Fruit fly (Drosophila melanogaster) whole organism, embryonic: Measurements from ENCODE around the gene hiro.

ENCODE experiments used
- Atf6 ChIP-seq: fragments of 200-800 bp; sonication (Bioruptor generic); IDR thresholded peaks from 2 replicates; pipeline ENCODE4 v1.3.6; 2022; ENCODE audit warnings: missing biosample characterization, missing genetic modification characterization
- CG1024 ChIP-seq: fragments of 200-800 bp; sonication (Bioruptor generic); IDR thresholded peaks from 2 replicates; pipeline ENCODE4 v1.3.6; 2022; ENCODE audit warnings: missing biosample characterization, missing genetic modification characterization
- CG10366 ChIP-seq: fragments of 200-800 bp; sonication (Bioruptor generic); IDR thresholded peaks from 2 replicates; pipeline ENCODE4 v1.3.6; 2022; ENCODE audit warnings: missing biosample characterization, missing genetic modification characterization
- CG10565 ChIP-seq: fragments of 200-800 bp; sonication (Bioruptor generic); optimal IDR thresholded peaks from 3 replicates; lab custom pipeline; 2016; ENCODE audit warnings: missing biosample characterization, mild to moderate bottlenecking, missing genetic modification characterization
- CG13624 ChIP-seq: fragments of 200-800 bp; sonication (Bioruptor generic); optimal IDR thresholded peaks from 2 replicates; lab custom pipeline; 2016; ENCODE audit warnings: missing biosample characterization, missing genetic modification characterization
- CG14441 ChIP-seq: fragments of 200-800 bp; sonication (Bioruptor generic); IDR thresholded peaks from 2 replicates; pipeline ENCODE4 v1.3.6; 2022; ENCODE audit warnings: missing biosample characterization, missing genetic modification characterization
- CG15011 ChIP-seq: fragments of 200-800 bp; sonication (Bioruptor generic); optimal IDR thresholded peaks from 3 replicates; lab custom pipeline; 2018; ENCODE audit warnings: missing biosample characterization, mild to moderate bottlenecking, missing genetic modification characterization
- CG16813 ChIP-seq: fragments of 200-800 bp; sonication (Bioruptor generic); IDR thresholded peaks from 3 replicates; pipeline ENCODE4 v1.3.6; 2022; ENCODE audit warnings: missing biosample characterization, missing genetic modification characterization; ENCODE audit not compliant: partially characterized antibody
- CG17912 ChIP-seq: fragments of 200-800 bp; sonication (Bioruptor generic); optimal IDR thresholded peaks from 2 replicates; lab custom pipeline; 2018; ENCODE audit warnings: missing biosample characterization, mild to moderate bottlenecking, missing genetic modification characterization
- CG30403 ChIP-seq: fragments of 200-800 bp; sonication (Bioruptor generic); optimal IDR thresholded peaks from 3 replicates; lab custom pipeline; 2016; ENCODE audit warnings: missing biosample characterization, missing genetic modification characterization
- CG3065 ChIP-seq: fragments of 200-800 bp; sonication (Bioruptor generic); optimal IDR thresholded peaks from 2 replicates; lab custom pipeline; 2016; ENCODE audit warnings: missing biosample characterization, missing genetic modification characterization
- CG42726 ChIP-seq: fragments of 200-800 bp; sonication (Bioruptor generic); IDR thresholded peaks from 2 replicates; pipeline ENCODE4 v1.3.6; 2022; ENCODE audit warnings: missing biosample characterization, missing genetic modification characterization; ENCODE audit not compliant: partially characterized antibody
- CG6854 ChIP-seq: fragments of 200-800 bp; sonication (Bioruptor generic); optimal IDR thresholded peaks from 3 replicates; lab custom pipeline; 2017; ENCODE audit warnings: missing biosample characterization, mild to moderate bottlenecking, missing genetic modification characterization
- CG8359 ChIP-seq: fragments of 200-800 bp; sonication (Bioruptor generic); optimal IDR thresholded peaks from 2 replicates; lab custom pipeline; 2017; ENCODE audit warnings: missing biosample characterization, mild to moderate bottlenecking, missing genetic modification characterization, borderline replicate concordance
- Dll ChIP-seq: fragments of 200-800 bp; sonication (Bioruptor generic); IDR thresholded peaks from 4 replicates; pipeline ENCODE4 v1.3.6; 2022; ENCODE audit warnings: missing biosample characterization, missing genetic modification characterization; ENCODE audit not compliant: partially characterized antibody
- Dref ChIP-seq: fragments of 200-800 bp; sonication (Bioruptor generic); IDR thresholded peaks from 2 replicates; pipeline ENCODE4 v1.3.6; 2022; ENCODE audit warnings: missing biosample characterization, missing genetic modification characterization
- Elba2 ChIP-seq: fragments of 200-800 bp; sonication (Bioruptor generic); optimal IDR thresholded peaks from 3 replicates; lab custom pipeline; 2016; ENCODE audit warnings: missing biosample characterization, missing genetic modification characterization
- Gug ChIP-seq: fragments of 200-800 bp; sonication (Bioruptor generic); IDR thresholded peaks from 4 replicates; pipeline ENCODE4 v1.3.6; 2022; ENCODE audit warnings: missing biosample characterization, missing genetic modification characterization
- HHEX ChIP-seq: fragments of 200-800 bp; sonication (Bioruptor generic); optimal IDR thresholded peaks from 3 replicates; lab custom pipeline; 2017; ENCODE audit warnings: missing biosample characterization, mild to moderate bottlenecking, missing genetic modification characterization, missing genetic modification reagents
- HLHmδ ChIP-seq: fragments of 200-800 bp; sonication (Bioruptor generic); optimal IDR thresholded peaks from 2 replicates; lab custom pipeline; 2018; ENCODE audit warnings: missing biosample characterization, mild to moderate bottlenecking, missing genetic modification characterization, moderate library complexity
- HmgD ChIP-seq: fragments of 200-800 bp; sonication (Bioruptor generic); optimal IDR thresholded peaks from 3 replicates; lab custom pipeline; 2016; ENCODE audit warnings: missing biosample characterization, missing genetic modification characterization
- Hsf ChIP-seq: fragments of 200-800 bp; sonication (Bioruptor generic); optimal IDR thresholded peaks from 3 replicates; lab custom pipeline; 2016; ENCODE audit warnings: missing biosample characterization, missing genetic modification characterization
- Lhr ChIP-seq: fragments of 200-800 bp; sonication (Bioruptor generic); optimal IDR thresholded peaks from 3 replicates; lab custom pipeline; 2017; ENCODE audit warnings: mild to moderate bottlenecking, missing biosample characterization, missing genetic modification reagents, missing genetic modification characterization
- Mad ChIP-seq: fragments of 200-800 bp; sonication (Bioruptor generic); optimal IDR thresholded peaks from 2 replicates; lab custom pipeline; 2016; ENCODE audit warnings: missing biosample characterization, missing genetic modification characterization
- NC2β ChIP-seq: fragments of 200-800 bp; sonication (Bioruptor generic); optimal IDR thresholded peaks from 2 replicates; lab custom pipeline; 2016; ENCODE audit warnings: missing biosample characterization, missing genetic modification characterization
- NFAT ChIP-seq: fragments of 200-800 bp; sonication (Bioruptor generic); IDR thresholded peaks from 2 replicates; pipeline ENCODE4 v1.3.6; 2022; ENCODE audit warnings: missing biosample characterization, missing genetic modification characterization
- Opbp ChIP-seq: fragments of 200-800 bp; sonication (Bioruptor generic); IDR thresholded peaks from 3 replicates; pipeline ENCODE4 v1.3.6; 2022; ENCODE audit warnings: missing biosample characterization, missing genetic modification characterization; ENCODE audit not compliant: partially characterized antibody
- Sin3A ChIP-seq: fragments of >200 bp; optimal IDR thresholded peaks from 2 replicates; lab custom pipeline; 2018
- Six4 ChIP-seq: fragments of 200-800 bp; sonication (Bioruptor generic); optimal IDR thresholded peaks from 2 replicates; lab custom pipeline; 2016; ENCODE audit warnings: missing biosample characterization, missing genetic modification characterization
- Sry-δ ChIP-seq: fragments of 200-800 bp; sonication (Bioruptor generic); optimal IDR thresholded peaks from 2 replicates; lab custom pipeline; 2016; ENCODE audit warnings: missing biosample characterization, missing genetic modification characterization
- ara ChIP-seq: fragments of 200-800 bp; sonication (Bioruptor generic); IDR thresholded peaks from 2 replicates; pipeline ENCODE4 v1.3.6; 2022; ENCODE audit warnings: missing biosample characterization, missing genetic modification characterization
- bigmax ChIP-seq: fragments of 200-800 bp; sonication (Bioruptor generic); optimal IDR thresholded peaks from 2 replicates; lab custom pipeline; 2018; ENCODE audit warnings: missing biosample characterization, mild to moderate bottlenecking, missing genetic modification characterization
- chm ChIP-seq: fragments of 200-800 bp; sonication (Bioruptor generic); IDR thresholded peaks from 2 replicates; pipeline ENCODE4 v1.3.6; 2022; ENCODE audit warnings: missing biosample characterization, missing genetic modification characterization
- dmrt99B ChIP-seq: fragments of 200-800 bp; sonication (Bioruptor generic); optimal IDR thresholded peaks from 2 replicates; lab custom pipeline; 2018; ENCODE audit warnings: missing biosample characterization, mild to moderate bottlenecking, missing genetic modification characterization, moderate library complexity
- eyg ChIP-seq: fragments of 200-800 bp; sonication (Bioruptor generic); optimal IDR thresholded peaks from 3 replicates; lab custom pipeline; 2016; ENCODE audit warnings: missing biosample characterization, missing genetic modification characterization
- fu2 ChIP-seq: fragments of 200-800 bp; sonication (Bioruptor generic); optimal IDR thresholded peaks from 2 replicates; lab custom pipeline; 2016; ENCODE audit warnings: missing biosample characterization, missing genetic modification characterization
- gcm ChIP-seq: fragments of 200-800 bp; sonication (Bioruptor generic); optimal IDR thresholded peaks from 2 replicates; lab custom pipeline; 2019; ENCODE audit warnings: missing biosample characterization, mild to moderate bottlenecking, missing genetic modification characterization, moderate library complexity
- gfzf ChIP-seq: fragments of 200-800 bp; sonication (Bioruptor generic); optimal IDR thresholded peaks from 2 replicates; lab custom pipeline; 2016; ENCODE audit warnings: missing biosample characterization, mild to moderate bottlenecking, missing genetic modification characterization, moderate library complexity
- jumu ChIP-seq: fragments of 200-800 bp; sonication (Bioruptor generic); optimal IDR thresholded peaks from 3 replicates; lab custom pipeline; 2016; ENCODE audit warnings: missing biosample characterization, missing genetic modification characterization
- lmd ChIP-seq: fragments of 200-800 bp; sonication (Bioruptor generic); IDR thresholded peaks from 2 replicates; pipeline ENCODE4 v1.3.6; 2022; ENCODE audit warnings: missing biosample characterization, missing genetic modification characterization
- lov ChIP-seq, 2 experiments: fragments of 200-800 bp in 1 of 2; fragments of >200 bp in 1 of 2; sonication (Bioruptor generic) in 1 of 2; IDR thresholded peaks in 1 of 2; optimal IDR thresholded peaks in 1 of 2; 2 replicates in 1 of 2; 3 replicates in 1 of 2; pipeline versions ENCODE4 v1.3.6 to Lab custom; 2017 to 2022; ENCODE audit warnings: missing biosample characterization in 1 of 2, missing genetic modification characterization in 1 of 2
- mam ChIP-seq: fragments of 200-800 bp; sonication (Bioruptor generic); optimal IDR thresholded peaks from 3 replicates; lab custom pipeline; 2016; ENCODE audit warnings: missing biosample characterization, missing genetic modification characterization
- mirr ChIP-seq: fragments of 200-800 bp; sonication (Bioruptor generic); optimal IDR thresholded peaks from 3 replicates; lab custom pipeline; 2018; ENCODE audit warnings: missing biosample characterization, mild to moderate bottlenecking, missing genetic modification characterization
- ro ChIP-seq: fragments of 200-800 bp; sonication (Bioruptor generic); IDR thresholded peaks from 2 replicates; pipeline ENCODE4 v1.3.6; 2022; ENCODE audit warnings: missing biosample characterization, missing genetic modification characterization
- sim ChIP-seq: fragments of 200-800 bp; sonication (Bioruptor generic); IDR thresholded peaks from 2 replicates; pipeline ENCODE4 v1.3.6; 2022; ENCODE audit warnings: missing biosample characterization, missing genetic modification characterization
- so ChIP-seq: fragments of 200-800 bp; sonication (Bioruptor generic); IDR thresholded peaks from 3 replicates; pipeline ENCODE4 v1.3.6; 2022; ENCODE audit warnings: missing biosample characterization, missing genetic modification characterization
- sob ChIP-seq: fragments of 200-800 bp; sonication (Bioruptor generic); IDR thresholded peaks from 2 replicates; pipeline ENCODE4 v1.3.6; 2022; ENCODE audit warnings: missing biosample characterization, missing genetic modification characterization
- stwl ChIP-seq: fragments of 200-800 bp; sonication (Bioruptor generic); optimal IDR thresholded peaks from 3 replicates; lab custom pipeline; 2018; ENCODE audit warnings: missing biosample characterization, mild to moderate bottlenecking, missing genetic modification characterization, moderate library complexity
- trem ChIP-seq: fragments of 200-800 bp; optimal IDR thresholded peaks from 3 replicates; lab custom pipeline; 2019; ENCODE audit warnings: missing biosample characterization, mild to moderate bottlenecking, missing genetic modification characterization, moderate library complexity
- zfh2 ChIP-seq: fragments of 200-800 bp; sonication (Bioruptor generic); optimal IDR thresholded peaks from 2 replicates; lab custom pipeline; 2016; ENCODE audit warnings: missing biosample characterization, missing genetic modification characterization

The hiro gene

DNA sequence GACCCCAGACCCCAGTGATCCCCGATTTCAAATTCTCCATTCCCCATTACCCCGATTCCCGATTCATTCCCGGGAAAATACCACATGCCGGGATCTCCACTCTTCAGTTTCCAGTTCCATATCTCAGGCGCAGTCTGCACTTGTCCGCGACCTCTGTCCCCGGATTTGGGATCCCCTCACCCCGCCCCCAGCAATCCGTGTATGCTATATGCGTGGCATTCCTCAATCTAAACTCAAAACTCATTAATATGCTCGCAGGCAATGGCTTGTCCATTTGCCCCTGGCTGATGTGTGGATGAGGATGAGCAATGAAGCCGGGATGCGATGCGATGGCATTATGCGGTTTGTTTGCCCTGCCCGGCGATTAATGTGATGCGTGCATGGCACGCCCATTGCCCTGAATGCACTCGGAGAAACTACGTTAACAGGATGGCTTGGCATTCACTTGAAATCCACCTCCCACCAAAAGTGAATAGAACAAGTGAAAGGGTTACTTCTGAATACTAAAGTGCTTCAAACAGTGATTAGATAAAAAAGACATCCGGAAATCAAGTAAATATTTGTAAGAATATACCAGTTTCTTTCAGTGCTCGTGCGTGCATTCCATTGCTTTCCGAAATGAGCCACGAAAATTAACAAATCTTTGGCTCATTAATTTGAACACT is 37.9 kb upstream of the hiro start (continued):
- TF ChIP-seq CG6854 (GFP tag; lab: Kevin White, UChicago) (no peak), gfzf (GFP tag; lab: Kevin White, UChicago) (no peak), CG15011 (no peak), ro (GFP tag; lab: Robert Waterston, UW) (peak; percentile 40; the same call in 1 of the 2 replicates), CG1024 (GFP tag; lab: Robert Waterston, UW) (peak; percentile 77), CG3065 (GFP tag; lab: Kevin White, UChicago) (peak; percentile 96), Mad (GFP tag; lab: Kevin White, UChicago) (peak; percentile 76), CG10366 (GFP tag; lab: Robert Waterston, UW) (peak; percentile 63), eyg (peak; percentile 26), Atf6 (GFP tag; lab: Robert Waterston, UW) (no peak), Dll (GFP tag; lab: Robert Waterston, UW) (no peak), Hsf (GFP tag; lab: Kevin White, UChicago) (peak; percentile 76), CG8359 (GFP tag; lab: Kevin White, UChicago) (peak; percentile 69), Opbp (no peak), so (GFP tag; lab: Robert Waterston, UW) (0 out of 3 replicates have a peak, but pooled peaks have one; percentile 38), mam (GFP tag; lab: Kevin White, UChicago) (peak; percentile 48), CG30403 (peak; percentile 75), Lhr (peak; percentile 49), Dref (GFP tag; lab: Robert Waterston, UW) (no peak), CG10565 (peak; percentile 4), lov (optimal IDR thresholded peaks at IDR 0.05; lab: Kevin White, UChicago) (no peak), lov (GFP tag; IDR thresholded peaks at IDR 0.05; lab: Robert Waterston, UW) (peak; percentile 95), Gug (GFP tag; lab: Robert Waterston, UW) (peak; percentile 71; the same call in 2 of the 4 replicates), chm (peak; percentile 94), trem (tag; lab: Kevin White, UChicago) (peak; percentile 91), CG13624 (GFP tag; lab: Kevin White, UChicago) (no peak), CG17912 (GFP tag; lab: Kevin White, UChicago) (no peak), fu2 (GFP tag; lab: Kevin White, UChicago) (no peak), NC2β (peak; percentile 87), lmd (GFP tag; lab: Robert Waterston, UW) (peak; percentile 34; the same call in 1 of the 2 replicates), HmgD (GFP tag; lab: Kevin White, UChicago) (peak; percentile 18), stwl (tag; lab: Kevin White, UChicago) (peak; percentile 76), jumu (GFP tag; lab: Kevin White, UChicago) (peak; percentile 87), gcm (peak; percentile 87), HHEX (GFP tag; lab: Kevin White, UChicago) (peak; percentile 32), sim (peak; percentile 89), NFAT (GFP tag; lab: Robert Waterston, UW) (no peak), Sry-δ (GFP tag; lab: Kevin White, UChicago) (peak; percentile 33), sob (GFP tag; lab: Robert Waterston, UW) (peak; percentile 10; the same call in 1 of the 2 replicates), Sin3A (lab: Kevin White, UChicago) (no peak), bigmax (GFP tag; lab: Kevin White, UChicago) (no peak), CG14441 (no peak), Elba2 (GFP tag; lab: Kevin White, UChicago) (peak; percentile 58), ara (GFP tag; lab: Robert Waterston, UW) (peak; percentile 96), mirr (GFP tag; lab: Kevin White, UChicago) (no peak), HLHmδ (GFP tag; lab: Kevin White, UChicago) (no peak), CG16813 (no peak), CG42726 (no peak), Six4 (peak; percentile 80), zfh2 (GFP tag; lab: Kevin White, UChicago) (no peak), dmrt99B (tag; lab: Kevin White, UChicago) (peak; percentile 59)
